Worm (Caenorhabditis elegans) whole organism, L2 larva: ENCODE measurements around the gene srx-98.

ENCODE experiments used
- C34F6.9 ChIP-seq: fragments of 150-350 bp; optimal IDR thresholded peaks from 2 replicates; lab custom pipeline; 2014; ENCODE audit warnings: missing biosample characterization, missing genetic modification characterization
- F13H6.1 ChIP-seq: sonication (generic microtip); optimal IDR thresholded peaks from 2 replicates; lab custom pipeline; 2016; ENCODE audit warnings: missing genetic modification characterization, missing compliant biosample characterization
- R02D3.7 ChIP-seq: fragments of 150-350 bp; optimal IDR thresholded peaks from 2 replicates; lab custom pipeline; 2014; ENCODE audit warnings: missing biosample characterization, missing genetic modification characterization
- Y55F3AM.14 ChIP-seq: fragments of 200-800 bp; sonication (Bioruptor generic); optimal IDR thresholded peaks from 2 replicates; lab custom pipeline; 2018; ENCODE audit warnings: mild to moderate bottlenecking, missing genetic modification characterization, missing compliant biosample characterization
- ZK546.5 ChIP-seq: sonication (generic microtip); optimal IDR thresholded peaks from 2 replicates; lab custom pipeline; 2017; ENCODE audit warnings: missing biosample characterization, missing genetic modification characterization
- alr-1 ChIP-seq: fragments of 150-350 bp; optimal IDR thresholded peaks from 2 replicates; lab custom pipeline; 2014; ENCODE audit warnings: missing biosample characterization, missing genetic modification characterization
- aly-2 ChIP-seq: fragments of 150-350 bp; optimal IDR thresholded peaks from 2 replicates; lab custom pipeline; 2014; ENCODE audit warnings: missing biosample characterization, missing genetic modification characterization
- ama-1 ChIP-seq: fragments of 150-350 bp; optimal IDR thresholded peaks from 2 replicates; lab custom pipeline; 2018; ENCODE audit warnings: inconsistent platforms
- ceh-16 ChIP-seq: fragments of 150-350 bp; optimal IDR thresholded peaks from 2 replicates; lab custom pipeline; 2014; ENCODE audit warnings: missing biosample characterization, missing genetic modification characterization
- ceh-82 ChIP-seq: fragments of 150-350 bp; optimal IDR thresholded peaks from 2 replicates; lab custom pipeline; 2014; ENCODE audit warnings: missing biosample characterization, missing genetic modification characterization
- crh-2 ChIP-seq: sonication (generic microtip); optimal IDR thresholded peaks from 2 replicates; lab custom pipeline; 2017; ENCODE audit warnings: missing biosample characterization, missing genetic modification characterization
- egl-27 ChIP-seq: sonication (generic microtip); optimal IDR thresholded peaks from 3 replicates; lab custom pipeline; 2017; ENCODE audit warnings: missing biosample characterization, missing genetic modification reagents, missing genetic modification characterization
- elt-1 ChIP-seq: fragments of 150-350 bp; optimal IDR thresholded peaks from 2 replicates; lab custom pipeline; 2014; ENCODE audit warnings: missing biosample characterization, missing genetic modification characterization
- elt-3 ChIP-seq: sonication (generic microtip); optimal IDR thresholded peaks from 2 replicates; lab custom pipeline; 2017; ENCODE audit warnings: missing biosample characterization, missing genetic modification characterization
- fos-1 ChIP-seq: fragments of 150-350 bp; optimal IDR thresholded peaks from 2 replicates; lab custom pipeline; 2014; ENCODE audit warnings: missing biosample characterization, missing genetic modification characterization
- gmeb-1 ChIP-seq: fragments of 150-350 bp; optimal IDR thresholded peaks from 2 replicates; lab custom pipeline; 2014; ENCODE audit warnings: missing biosample characterization, missing genetic modification characterization
- lin-11 ChIP-seq: fragments of 150-350 bp; sonication (generic microtip); optimal IDR thresholded peaks from 2 replicates; lab custom pipeline; 2014; ENCODE audit warnings: missing biosample characterization, missing genetic modification characterization, inconsistent platforms, mixed read lengths
- lin-39 ChIP-seq: fragments of 150-350 bp; optimal IDR thresholded peaks from 2 replicates; lab custom pipeline; 2014; ENCODE audit warnings: missing biosample characterization, missing genetic modification reagents, missing genetic modification characterization
- lsy-2 ChIP-seq, 2 experiments: fragments of 150-350 bp in 1 of 2; sonication (generic microtip) in 1 of 2; optimal IDR thresholded peaks; 2 replicates each; lab custom pipeline; 2014 to 2017; ENCODE audit warnings: missing biosample characterization in 2 of 2, missing genetic modification characterization in 2 of 2
- mbf-1 ChIP-seq: sonication (generic microtip); optimal IDR thresholded peaks from 2 replicates; lab custom pipeline; 2017; ENCODE audit warnings: missing biosample characterization, missing genetic modification characterization
- mdl-1 ChIP-seq, 2 experiments: fragments of 150-350 bp in 1 of 2; sonication (generic microtip) in 1 of 2; optimal IDR thresholded peaks; 2 replicates each; lab custom pipeline; 2017; ENCODE audit warnings: missing biosample characterization in 2 of 2, missing genetic modification characterization in 2 of 2
- nhr-11 ChIP-seq: fragments of 150-350 bp; optimal IDR thresholded peaks from 2 replicates; lab custom pipeline; 2014; ENCODE audit warnings: missing biosample characterization, missing genetic modification characterization
- nhr-129 ChIP-seq: fragments of 150-350 bp; optimal IDR thresholded peaks from 2 replicates; lab custom pipeline; 2014; ENCODE audit warnings: missing biosample characterization, missing genetic modification characterization
- nhr-21 ChIP-seq: fragments of 150-350 bp; optimal IDR thresholded peaks from 2 replicates; lab custom pipeline; 2014; ENCODE audit warnings: missing biosample characterization, missing genetic modification characterization
- nhr-237 ChIP-seq: fragments of 150-350 bp; optimal IDR thresholded peaks from 2 replicates; lab custom pipeline; 2014; ENCODE audit warnings: missing biosample characterization, missing genetic modification characterization
- nhr-25 ChIP-seq: fragments of 150-350 bp; sonication (generic microtip); optimal IDR thresholded peaks from 3 replicates; lab custom pipeline; 2014; ENCODE audit warnings: missing biosample characterization, missing genetic modification characterization
- skn-1 ChIP-seq: sonication (generic microtip); optimal IDR thresholded peaks from 2 replicates; lab custom pipeline; 2017; ENCODE audit warnings: missing biosample characterization, missing genetic modification characterization
- sma-9 ChIP-seq, 2 experiments: fragments of 150-350 bp in 1 of 2; sonication (generic microtip) in 1 of 2; optimal IDR thresholded peaks; 2 replicates each; lab custom pipeline; 2014 to 2016; ENCODE audit warnings: missing genetic modification characterization in 2 of 2, mild to moderate bottlenecking in 1 of 2, missing biosample characterization in 1 of 2, missing compliant biosample characterization in 1 of 2, missing genetic modification reagents in 1 of 2, moderate library complexity in 1 of 2
- snpc-4 ChIP-seq: fragments of 150-350 bp; optimal IDR thresholded peaks from 2 replicates; lab custom pipeline; 2014; ENCODE audit warnings: missing biosample characterization, missing genetic modification characterization
- unc-39 ChIP-seq: fragments of 150-350 bp; optimal IDR thresholded peaks from 2 replicates; lab custom pipeline; 2014; ENCODE audit warnings: missing biosample characterization, missing genetic modification characterization
- unc-55 ChIP-seq: fragments of 150-350 bp; sonication (generic microtip); optimal IDR thresholded peaks from 3 replicates; lab custom pipeline; 2014; ENCODE audit warnings: missing biosample characterization, missing genetic modification reagents, missing genetic modification characterization
- unc-62 ChIP-seq: fragments of 150-350 bp; optimal IDR thresholded peaks from 2 replicates; lab custom pipeline; 2014; ENCODE audit warnings: missing biosample characterization, missing genetic modification reagents, missing genetic modification characterization
- zag-1 ChIP-seq: fragments of 150-350 bp; optimal IDR thresholded peaks from 2 replicates; lab custom pipeline; 2014; ENCODE audit warnings: missing biosample characterization, missing genetic modification characterization
- ztf-11 ChIP-seq: sonication (generic microtip); optimal IDR thresholded peaks from 2 replicates; lab custom pipeline; 2017; ENCODE audit warnings: missing biosample characterization, missing genetic modification characterization
- ztf-4 ChIP-seq: fragments of 150-350 bp; optimal IDR thresholded peaks from 2 replicates; lab custom pipeline; 2014; ENCODE audit warnings: missing biosample characterization, missing genetic modification characterization

srx-98 gene

ce11 chrII:3663796-3664195 lies 7.1 kb downstream of the srx-98 start, which contains the start of gene F19B10.6:
TSS of gene F19B10.6 (minus strand) at chrII:3663896.
- TF ChIP-seq unc-55 (GFP tag; lab: Kevin White, UChicago) (no peak), mbf-1 (tag; lab: Kevin White, UChicago) (no peak), elt-1 (tag; lab: Kevin White, UChicago) (no peak), nhr-11 (no peak), alr-1 (tag; lab: Kevin White, UChicago) (no peak), ztf-11 (tag; lab: Kevin White, UChicago) (no peak), crh-2 (tag; lab: Kevin White, UChicago) (no peak), unc-39 (no peak), C34F6.9 (tag; lab: Kevin White, UChicago) (no peak), fos-1 (no peak), ceh-82 (tag; lab: Kevin White, UChicago) (no peak), F13H6.1 (tag; lab: Kevin White, UChicago) (no peak), elt-3 (tag; lab: Kevin White, UChicago) (no peak), mdl-1 (tag; optimal IDR thresholded peaks at IDR 0.05; lab: Kevin White, UChicago) (no peak), lin-11 (tag; lab: Kevin White, UChicago) (no peak), ZK546.5 (no peak), zag-1 (tag; lab: Kevin White, UChicago) (no peak), nhr-129 (tag; lab: Kevin White, UChicago) (no peak)
- TF ChIP-seq, all 48 proteins: peak for 0

DNA sequence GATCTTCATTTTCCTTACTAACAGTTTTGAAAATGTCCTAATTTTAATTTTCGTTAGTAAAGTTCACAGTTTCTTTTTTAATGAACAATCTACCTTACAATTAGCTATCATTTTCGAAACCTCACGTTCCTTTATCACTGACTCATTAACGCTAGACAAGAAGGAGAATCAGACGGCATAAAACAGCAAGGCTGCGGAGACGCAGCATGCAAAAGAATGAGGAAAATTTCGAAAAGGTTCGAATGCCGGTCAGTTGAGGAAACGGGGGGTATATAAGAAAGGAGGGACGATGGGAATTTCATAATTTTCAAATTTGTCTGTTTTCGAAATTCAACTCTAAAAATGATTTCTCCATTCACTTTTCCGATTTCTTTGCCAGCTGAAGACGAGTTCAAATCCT lies 8.9 kb downstream of the srx-98 start, which contains the start of gene F19B10.13:
F19B10.13 (plus strand) TSS at position 343 of the 400 bp plus-strand sequence.
- no peak for TF ChIP-seq ztf-4 (tag; lab: Kevin White, UChicago)
- TF ChIP-seq unc-55 (GFP tag; lab: Kevin White, UChicago) = peak; percentile 53
- no peak for TF ChIP-seq Y55F3AM.14 (GFP tag; lab: Kevin White, UChicago)
- peak; percentile 17 for TF ChIP-seq gmeb-1 (tag; lab: Kevin White, UChicago)
- TF ChIP-seq C34F6.9 (tag; lab: Kevin White, UChicago) = peak; percentile 84
- TF ChIP-seq F13H6.1 (tag; lab: Kevin White, UChicago) = no peak
- TF ChIP-seq fos-1 = peak; percentile 95
- TF ChIP-seq lin-11 (tag; lab: Kevin White, UChicago) = no peak
- no peak for TF ChIP-seq aly-2 (tag; lab: Kevin White, UChicago)
- no peak for TF ChIP-seq alr-1 (tag; lab: Kevin White, UChicago)
- TF ChIP-seq unc-62 (GFP tag; lab: Kevin White, UChicago) = no peak
- no peak for TF ChIP-seq sma-9 (GFP tag; optimal IDR thresholded peaks at IDR 0.05; lab: Kevin White, UChicago)
- no peak for TF ChIP-seq sma-9 (tag; optimal IDR thresholded peaks at IDR 0.05; lab: Kevin White, UChicago)
- no peak for TF ChIP-seq nhr-25

DNA sequence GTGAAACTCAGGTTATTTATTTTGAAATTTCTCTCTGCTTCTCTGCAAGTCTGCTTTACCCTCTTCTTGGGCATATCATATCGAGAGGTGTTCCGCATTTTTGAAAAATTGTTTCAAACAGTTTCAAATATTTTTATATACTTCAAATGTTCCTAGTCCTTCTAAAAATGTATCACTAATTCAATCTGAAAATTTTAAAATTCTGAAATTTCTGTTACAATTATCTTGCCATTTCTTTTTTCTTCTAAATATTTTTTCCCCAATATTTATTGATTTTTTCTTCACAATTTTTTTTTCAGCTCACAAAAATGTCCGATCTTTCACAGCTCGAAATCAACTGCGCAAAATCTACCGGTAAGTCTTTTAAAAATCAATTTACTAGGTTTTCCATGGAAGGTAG lies 11.1 kb downstream of the srx-98 start, which contains the start of gene F19B10.4:
F19B10.4 (plus strand) TSS at position 301 of the 400 bp plus-strand sequence.
- no peak for TF ChIP-seq snpc-4
- TF ChIP-seq lin-11 (tag; lab: Kevin White, UChicago) = no peak
- no peak for TF ChIP-seq ztf-11 (tag; lab: Kevin White, UChicago)
- TF ChIP-seq nhr-237 (tag; lab: Kevin White, UChicago) = no peak
- no peak for TF ChIP-seq ama-1 (lab: Kevin White, UChicago)
- no peak for TF ChIP-seq fos-1
- TF ChIP-seq R02D3.7 = no peak
- no peak for TF ChIP-seq ceh-16 (tag; lab: Kevin White, UChicago)
- TF ChIP-seq skn-1 (tag; lab: Kevin White, UChicago) = no peak
- no peak for TF ChIP-seq lin-39 (tag; lab: Kevin White, UChicago)
- TF ChIP-seq mdl-1 (tag; optimal IDR thresholded peaks at IDR 0.05; lab: Kevin White, UChicago) = no peak

DNA sequence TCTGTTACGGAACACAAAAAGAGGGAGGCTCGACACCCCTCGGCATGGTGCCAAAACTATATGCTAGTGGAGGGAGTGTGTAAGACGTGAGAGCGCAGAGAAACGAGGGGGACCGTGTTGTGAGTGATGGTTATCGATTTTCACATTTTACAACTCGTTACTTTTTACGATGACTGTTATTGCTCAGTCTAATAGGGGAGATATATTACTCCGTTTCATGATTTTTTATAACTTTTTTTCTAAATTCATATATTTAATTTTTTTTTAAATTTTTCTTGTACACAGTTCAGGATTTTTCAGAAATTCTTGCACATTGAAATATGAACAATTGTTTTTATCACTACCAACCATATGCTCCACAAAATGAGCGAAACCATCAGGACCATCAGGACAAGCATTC lies 15.5 kb downstream of the srx-98 start, which contains the start of gene F19B10.5:
F19B10.5 (plus strand) TSS at position 301 of the 400 bp plus-strand sequence.
- TF ChIP-seq alr-1 (tag; lab: Kevin White, UChicago) = no peak
- no peak for TF ChIP-seq zag-1 (tag; lab: Kevin White, UChicago)
- no peak for TF ChIP-seq nhr-237 (tag; lab: Kevin White, UChicago)
- no peak for TF ChIP-seq nhr-21
- TF ChIP-seq ZK546.5 = no peak
- no peak for TF ChIP-seq F13H6.1 (tag; lab: Kevin White, UChicago)
- TF ChIP-seq crh-2 (tag; lab: Kevin White, UChicago) = no peak

ce11 chrII:3647111-3647510 lies 23.7 kb downstream of the srx-98 start, which contains the start of gene fbxb-33:
TSS of gene fbxb-33 (plus strand) at chrII:3647411.
- TF ChIP-seq sma-9 (GFP tag; optimal IDR thresholded peaks at IDR 0.05; lab: Kevin White, UChicago) = no peak
- TF ChIP-seq sma-9 (tag; optimal IDR thresholded peaks at IDR 0.05; lab: Kevin White, UChicago) = no peak
- no peak for TF ChIP-seq aly-2 (tag; lab: Kevin White, UChicago)
- TF ChIP-seq skn-1 (tag; lab: Kevin White, UChicago) = no peak
- TF ChIP-seq egl-27 (tag; lab: Kevin White, UChicago) = no peak
- no peak for TF ChIP-seq lsy-2 (tag; optimal IDR thresholded peaks at IDR 0.05; lab: Kevin White, UChicago)
- TF ChIP-seq ceh-16 (tag; lab: Kevin White, UChicago) = no peak
